Worm (Caenorhabditis elegans): ENCODE data around the gene svh-2.

svh-2 gene

DNA sequence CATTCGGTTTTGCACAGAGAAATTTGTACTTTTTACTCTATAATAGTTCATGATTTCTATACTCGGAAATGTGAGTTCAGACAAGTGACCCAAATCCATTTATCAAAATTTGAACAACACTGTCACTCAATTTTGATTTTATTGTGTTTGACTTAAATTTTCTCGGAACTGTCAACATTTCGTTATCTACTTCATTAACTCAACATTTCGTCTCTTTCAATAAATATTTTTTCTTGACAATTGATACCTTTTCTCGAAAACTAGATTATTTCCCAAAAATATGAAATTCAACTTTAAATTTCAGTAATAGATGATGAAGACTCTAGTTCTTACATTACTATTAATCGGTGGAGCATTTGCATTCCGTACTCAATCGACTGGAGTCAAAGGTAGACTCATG, 42.5 kb upstream of the svh-2 start, which contains the start of gene ttr-36:
ttr-36 (plus strand) TSS at position 301 of the 400 bp plus-strand sequence.
- TF ChIP-seq nhr-129 (tag; optimal IDR thresholded peaks at IDR 0.05) = no peak
- no peak for TF ChIP-seq lin-39 (tag; optimal IDR thresholded peaks at IDR 0.05)
- no peak for TF ChIP-seq fos-1 (tag; optimal IDR thresholded peaks at IDR 0.05)
- TF ChIP-seq alr-1 (tag; optimal IDR thresholded peaks at IDR 0.05) = no peak
- TF ChIP-seq nhr-237 (tag; optimal IDR thresholded peaks at IDR 0.05) = no peak
- TF ChIP-seq unc-55 (GFP tag; optimal IDR thresholded peaks at IDR 0.05) = no peak
- no peak for TF ChIP-seq snpc-4 (tag; optimal IDR thresholded peaks at IDR 0.05)
- TF ChIP-seq elt-3 (tag; optimal IDR thresholded peaks at IDR 0.05) = no peak
- TF ChIP-seq ztf-4 (tag; optimal IDR thresholded peaks at IDR 0.05) = no peak
- no peak for TF ChIP-seq zag-1 (tag; optimal IDR thresholded peaks at IDR 0.05)
- no peak for TF ChIP-seq F13H6.1 (tag; optimal IDR thresholded peaks at IDR 0.05)
- TF ChIP-seq sem-4 (tag; optimal IDR thresholded peaks at IDR 0.05) = no peak
- no peak for TF ChIP-seq mdl-1 (tag; optimal IDR thresholded peaks at IDR 0.05)

- TF ChIP-seq ceh-82 (tag; optimal IDR thresholded peaks at IDR 0.05) = no peak
- no peak for TF ChIP-seq aly-2 (tag; optimal IDR thresholded peaks at IDR 0.05)
- no peak for TF ChIP-seq skn-1 (tag; optimal IDR thresholded peaks at IDR 0.05)
- TF ChIP-seq mbf-1 (tag; optimal IDR thresholded peaks at IDR 0.05) = no peak
- no peak for TF ChIP-seq gmeb-1 (tag; optimal IDR thresholded peaks at IDR 0.05)
- TF ChIP-seq nhr-237 (tag; optimal IDR thresholded peaks at IDR 0.05) = no peak
- TF ChIP-seq sem-4 (tag; optimal IDR thresholded peaks at IDR 0.05) = no peak
- no peak for TF ChIP-seq Y55F3AM.14 (GFP tag; optimal IDR thresholded peaks at IDR 0.05)
Measured at ce11 chrX:6511985-6512384, 41.1 kb upstream of the svh-2 start, which contains the start of gene ttr-35. ttr-35 (plus strand) TSS chrX:6512285.

ce11 chrX:6514466-6514865, 38.6 kb upstream of the svh-2 start:
- TF ChIP-seq nhr-21 (tag; optimal IDR thresholded peaks at IDR 0.05) (peak; percentile 20), lin-39 (tag; optimal IDR thresholded peaks at IDR 0.05) (no peak), ceh-16 (tag; optimal IDR thresholded peaks at IDR 0.05) (no peak), lin-13 (GFP tag; optimal IDR thresholded peaks at IDR 0.05) (no peak), sma-9 (GFP tag; optimal IDR thresholded peaks at IDR 0.05) (peak; percentile 6), sma-9 (tag; optimal IDR thresholded peaks at IDR 0.05) (no peak), lsy-2 (tag; optimal IDR thresholded peaks at IDR 0.05) (no peak), fos-1 (tag; optimal IDR thresholded peaks at IDR 0.05) (peak; percentile 16), nhr-23 (tag; optimal IDR thresholded peaks at IDR 0.05) (no peak), ZK546.5 (tag; optimal IDR thresholded peaks at IDR 0.05) (no peak)

DNA sequence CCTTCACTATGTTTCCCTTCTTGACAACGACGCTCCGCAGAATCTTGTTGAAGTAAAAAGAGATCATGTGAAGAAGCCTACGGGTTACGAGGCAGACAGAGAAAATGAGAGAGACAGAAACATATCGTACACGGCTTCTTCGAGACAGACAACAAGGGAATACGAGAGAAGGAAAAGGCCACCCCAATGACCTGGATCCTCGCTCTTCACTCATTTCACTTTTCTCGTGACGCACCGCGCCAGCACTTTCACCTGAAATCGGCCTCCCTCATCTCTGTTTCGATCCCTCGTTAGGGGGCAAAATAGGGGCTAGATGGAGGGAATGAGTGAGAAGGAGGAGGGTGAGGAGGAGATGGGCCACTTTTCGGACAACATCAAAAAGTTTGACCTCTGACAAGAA, 37.8 kb upstream of the svh-2 start:
- TF ChIP-seq nhr-23 (tag; optimal IDR thresholded peaks at IDR 0.05) = no peak
- TF ChIP-seq dmd-4 (tag; optimal IDR thresholded peaks at IDR 0.05) = no peak
- no peak for TF ChIP-seq nhr-237 (tag; optimal IDR thresholded peaks at IDR 0.05)
- TF ChIP-seq ztf-4 (tag; optimal IDR thresholded peaks at IDR 0.05) = no peak
- TF ChIP-seq sem-4 (tag; optimal IDR thresholded peaks at IDR 0.05) = no peak
- TF ChIP-seq fos-1 (tag; optimal IDR thresholded peaks at IDR 0.05) = peak; percentile 16
- TF ChIP-seq ceh-16 (tag; optimal IDR thresholded peaks at IDR 0.05) = peak; percentile 18
- no peak for TF ChIP-seq mbf-1 (tag; optimal IDR thresholded peaks at IDR 0.05)
- TF ChIP-seq nhr-6 (tag; optimal IDR thresholded peaks at IDR 0.05) = no peak
- no peak for TF ChIP-seq sma-9 (GFP tag; optimal IDR thresholded peaks at IDR 0.05)
- no peak for TF ChIP-seq sma-9 (tag; optimal IDR thresholded peaks at IDR 0.05)
- TF ChIP-seq nhr-12 (tag; optimal IDR thresholded peaks at IDR 0.05) = no peak
- TF ChIP-seq egl-27 (tag; optimal IDR thresholded peaks at IDR 0.05) = no peak
- TF ChIP-seq unc-39 (tag; optimal IDR thresholded peaks at IDR 0.05) = no peak
- peak; percentile 37 for TF ChIP-seq nhr-25 (tag; optimal IDR thresholded peaks at IDR 0.05)
- peak; percentile 99 for TF ChIP-seq blmp-1 (tag; optimal IDR thresholded peaks at IDR 0.05; ENCODE audit: insufficient read depth)
- peak; percentile 66 for TF ChIP-seq nhr-21 (tag; optimal IDR thresholded peaks at IDR 0.05)
- no peak for TF ChIP-seq aly-2 (tag; optimal IDR thresholded peaks at IDR 0.05)
- no peak for TF ChIP-seq C34F6.9 (tag; optimal IDR thresholded peaks at IDR 0.05)

All from whole organism, L2 larva.